Worm (Caenorhabditis elegans): ENCODE measurements around the gene Y53G8AM.8.

The Y53G8AM.8 gene

ce11 chrIII:3322317-3323010 is 44.0 kb upstream of the Y53G8AM.8 start, which contains the start of gene phf-15 (continued):
- no peak for TF ChIP-seq zip-4 (GFP tag; optimal IDR thresholded peaks at IDR 0.05)
- TF ChIP-seq lin-35 (GFP tag; optimal IDR thresholded peaks at IDR 0.05): peak; percentile 13 to 14
- TF ChIP-seq nhr-20 (tag; optimal IDR thresholded peaks at IDR 0.05): no peak
- TF ChIP-seq blmp-1 (tag; optimal IDR thresholded peaks at IDR 0.05): no peak
- TF ChIP-seq hlh-4 (tag; optimal IDR thresholded peaks at IDR 0.05): no peak
- TF ChIP-seq pqm-1 (tag; optimal IDR thresholded peaks at IDR 0.05): no peak
- no peak for TF ChIP-seq ceh-8 (GFP tag; optimal IDR thresholded peaks at IDR 0.05)
- peak; percentile 72 for TF ChIP-seq nhr-85 (tag)
- TF ChIP-seq pax-3 (tag; optimal IDR thresholded peaks at IDR 0.05): peak; percentile 27
- TF ChIP-seq ceh-63 (GFP tag; optimal IDR thresholded peaks at IDR 0.05): no peak
- no peak for TF ChIP-seq lin-14 (GFP tag; optimal IDR thresholded peaks at IDR 0.05)
- no peak for TF ChIP-seq mef-2 (tag; optimal IDR thresholded peaks at IDR 0.05)
- TF ChIP-seq fos-1 (tag; optimal IDR thresholded peaks at IDR 0.05): no peak
- TF ChIP-seq ces-1 (GFP tag; optimal IDR thresholded peaks at IDR 0.05): no peak
- TF ChIP-seq aha-1 (tag; optimal IDR thresholded peaks at IDR 0.05): no peak
- TF ChIP-seq nhr-84 (tag; optimal IDR thresholded peaks at IDR 0.05): no peak
- no peak for TF ChIP-seq nhr-19 (GFP tag; conservative IDR thresholded peaks at IDR 0.05)
- TF ChIP-seq jun-1 (tag; optimal IDR thresholded peaks at IDR 0.05): no peak
- TF ChIP-seq sup-37 (GFP tag; optimal IDR thresholded peaks at IDR 0.05): no peak
- TF ChIP-seq fkh-10 (GFP tag; optimal IDR thresholded peaks at IDR 0.05): no peak
- no peak for TF ChIP-seq unc-86 (tag; optimal IDR thresholded peaks at IDR 0.05)
- no peak for TF ChIP-seq pag-3 (tag; optimal IDR thresholded peaks at IDR 0.05; ENCODE audit: borderline replicate concordance, insufficient read depth)
- TF ChIP-seq lin-13 (GFP tag; optimal IDR thresholded peaks at IDR 0.05): no peak
- TF ChIP-seq egl-13 (tag; optimal IDR thresholded peaks at IDR 0.05): no peak
- TF ChIP-seq dpl-1 (GFP tag; optimal IDR thresholded peaks at IDR 0.05): peak in 2 of 3 experiments; percentile 1 to 23
- TF ChIP-seq snu-23 (GFP tag; optimal IDR thresholded peaks at IDR 0.05): peak; percentile 13
- no peak for TF ChIP-seq ztf-11 (tag; optimal IDR thresholded peaks at IDR 0.05)
- TF ChIP-seq snpc-4 (tag; optimal IDR thresholded peaks at IDR 0.05): no peak
- no peak for TF ChIP-seq nhr-77 (tag; optimal IDR thresholded peaks at IDR 0.05)
- no peak for TF ChIP-seq nhr-28 (tag; optimal IDR thresholded peaks at IDR 0.05)
- TF ChIP-seq lin-39 (tag; optimal IDR thresholded peaks at IDR 0.05): no peak
- TF ChIP-seq elt-2 (tag; optimal IDR thresholded peaks at IDR 0.05): no peak
- no peak for TF ChIP-seq nhr-237 (tag; optimal IDR thresholded peaks at IDR 0.05)
- TF ChIP-seq ztf-4 (tag; optimal IDR thresholded peaks at IDR 0.05): no peak
- no peak for TF ChIP-seq Y116A8C.19 (tag; optimal IDR thresholded peaks at IDR 0.05; ENCODE audit: borderline replicate concordance)
- no peak for TF ChIP-seq C16A3.4 (tag; optimal IDR thresholded peaks at IDR 0.05)
- peak; percentile 31 for TF ChIP-seq tbx-2 (tag; optimal IDR thresholded peaks at IDR 0.05)
- peak; percentile 16 for TF ChIP-seq vab-15 (tag; optimal IDR thresholded peaks at IDR 0.05)
- no peak for TF ChIP-seq unc-130 (tag; optimal IDR thresholded peaks at IDR 0.05)
- TF ChIP-seq xbp-1 (tag; optimal IDR thresholded peaks at IDR 0.05): peak; percentile 34
- TF ChIP-seq ama-1 (optimal IDR thresholded peaks at IDR 0.05): no peak
- TF ChIP-seq efl-1 (optimal IDR thresholded peaks at IDR 0.05): peak; percentile 20 to 27
- TF ChIP-seq efl-1 (GFP tag; optimal IDR thresholded peaks at IDR 0.05 in 1 of 2): peak; percentile 6 to 89
- no peak for TF ChIP-seq nhr-12 (tag; optimal IDR thresholded peaks at IDR 0.05)
- TF ChIP-seq hpl-2 (GFP tag; optimal IDR thresholded peaks at IDR 0.05): no peak
- no peak for TF ChIP-seq ceh-88 (GFP tag; IDR thresholded peaks at IDR 0.05)
- TF ChIP-seq isw-1 (GFP tag; IDR thresholded peaks at IDR 0.05): peak; percentile 29; the same call in 1 of the 2 replicates
- TF ChIP-seq C04F5.9 (tag; optimal IDR thresholded peaks at IDR 0.05): no peak
- no peak for TF ChIP-seq swsn-7 (tag; optimal IDR thresholded peaks at IDR 0.05)
- TF ChIP-seq C34B4.2 (tag; optimal IDR thresholded peaks at IDR 0.05): no peak
- TF ChIP-seq sptf-1 (tag; optimal IDR thresholded peaks at IDR 0.05): no peak
- TF ChIP-seq grh-1 (GFP tag; IDR thresholded peaks at IDR 0.05): no peak
- TF ChIP-seq unc-98 (GFP tag; IDR thresholded peaks at IDR 0.05): no peak
- peak in 1 of 2 experiments; percentile 39 for TF ChIP-seq lsy-2 (tag; optimal IDR thresholded peaks at IDR 0.05)

All from whole organism, L1 larva.